Fruit fly (Drosophila melanogaster) whole organism, prepupa: ENCODE data around the gene CG31643.

ENCODE experiments used
- CG6808 ChIP-seq: fragments of 200-800 bp; sonication (Bioruptor generic); optimal IDR thresholded peaks from 3 replicates; lab custom pipeline; 2017; ENCODE audit warnings: missing biosample characterization, missing genetic modification characterization, mild to moderate bottlenecking, moderate library complexity, missing genetic modification reagents
- CG6854 ChIP-seq: fragments of 200-800 bp; sonication (Bioruptor generic); optimal IDR thresholded peaks from 2 replicates; lab custom pipeline; 2017; ENCODE audit warnings: missing biosample characterization, mild to moderate bottlenecking, missing genetic modification characterization
- CG9139 ChIP-seq: fragments of 200-800 bp; sonication (Bioruptor generic); optimal IDR thresholded peaks from 3 replicates; lab custom pipeline; 2017; ENCODE audit warnings: missing biosample characterization, mild to moderate bottlenecking, missing genetic modification characterization
- lz ChIP-seq: fragments of 200-800 bp; sonication (Bioruptor generic); optimal IDR thresholded peaks from 3 replicates; lab custom pipeline; 2016; ENCODE audit warnings: missing biosample characterization, missing genetic modification characterization
- svp ChIP-seq: fragments of 200-800 bp; sonication (Bioruptor generic); peaks from one replicate; lab custom pipeline; 2016; ENCODE audit warnings: missing biosample characterization, missing genetic modification characterization

DNA sequence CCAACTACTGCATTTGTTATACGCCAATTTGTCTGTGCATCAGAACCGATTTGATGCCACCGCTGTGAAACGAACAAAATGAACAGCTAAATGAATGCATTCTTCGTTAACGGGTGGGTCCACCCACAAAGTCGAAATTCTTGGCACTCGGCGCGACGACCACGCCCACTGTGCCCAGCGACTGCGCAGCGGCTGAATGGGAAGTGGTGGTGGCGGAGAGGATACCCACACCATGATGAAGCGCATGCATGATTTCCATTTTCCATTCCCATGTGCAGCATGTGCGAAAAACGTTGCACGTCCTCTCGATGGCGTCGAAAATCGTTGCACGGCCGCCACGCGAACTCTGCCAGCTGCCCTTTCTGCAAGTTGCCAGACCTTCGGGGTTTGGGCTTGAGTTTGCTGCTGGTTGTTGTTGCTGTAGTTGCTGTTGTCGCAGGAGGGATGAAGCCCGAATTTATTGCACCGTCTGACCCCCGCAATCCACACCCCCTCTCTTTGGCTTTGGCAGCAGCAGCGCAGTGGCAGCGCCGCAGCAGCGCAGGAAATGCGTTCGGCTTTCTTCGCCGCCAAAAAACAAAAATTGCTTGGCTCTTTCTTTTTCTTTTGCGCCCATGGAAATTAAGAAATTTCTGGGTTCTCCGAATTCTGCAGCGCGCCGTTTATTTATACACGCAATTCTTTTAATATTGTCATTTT, 43.4 kb downstream of the CG31643 start:
- peak; percentile 93 for TF ChIP-seq svp (GFP tag; lab: Kevin White, UChicago)
- no peak for TF ChIP-seq lz (GFP tag; lab: Kevin White, UChicago)
- peak; percentile 72 for TF ChIP-seq CG6854 (GFP tag; lab: Kevin White, UChicago)
- no peak for TF ChIP-seq CG6808 (GFP tag; lab: Kevin White, UChicago)
- TF ChIP-seq CG9139 (GFP tag; lab: Kevin White, UChicago), result no peak
